Worm (Caenorhabditis elegans) whole organism, midembryonic: ENCODE data around the gene C16B8.3.

ENCODE experiments used
- cog-1 ChIP-seq: sonication (generic microtip); optimal IDR thresholded peaks from 2 replicates; lab custom pipeline; 2016; ENCODE audit warnings: missing genetic modification characterization, missing compliant biosample characterization
- flt-1 ChIP-seq: fragments of 200-800 bp; sonication (Bioruptor generic); IDR thresholded peaks from 2 replicates; pipeline ENCODE4 v1.3.6; 2022; ENCODE audit warnings: missing genetic modification characterization, missing compliant biosample characterization
- ztf-29 ChIP-seq: fragments of 200-800 bp; sonication (Bioruptor generic); IDR thresholded peaks from 2 replicates; pipeline ENCODE4 v1.3.6; 2022; ENCODE audit warnings: missing genetic modification reagents, missing genetic modification characterization, missing compliant biosample characterization

DNA sequence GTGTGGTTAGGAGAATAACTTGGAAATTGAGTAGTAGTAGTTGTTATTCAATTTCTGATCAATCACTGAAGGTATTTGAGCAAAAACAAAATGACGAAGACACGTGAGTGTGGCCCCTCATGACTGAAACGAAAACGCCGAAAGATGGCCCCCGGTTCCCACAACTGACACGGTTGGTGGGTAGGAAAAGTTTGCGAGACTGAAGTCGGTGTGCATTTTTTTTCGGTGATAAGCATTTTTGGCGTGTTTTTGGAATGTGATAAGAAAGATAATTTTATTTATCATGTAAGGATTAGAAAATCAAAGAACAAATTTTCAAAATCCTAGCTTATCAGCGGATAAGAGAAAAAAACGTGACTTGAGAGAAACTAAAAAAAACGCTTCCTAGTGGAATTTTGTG lies 24.4 kb downstream of the C16B8.3 start:
- no peak for TF ChIP-seq cog-1 (tag; lab: Kevin White, UChicago)
- no peak for TF ChIP-seq ztf-29 (GFP tag; lab: Robert Waterston, UW)
- no peak for TF ChIP-seq flt-1 (GFP tag; lab: Robert Waterston, UW)
